Worm (Caenorhabditis elegans) whole organism, L4 larva: ENCODE measurements around the gene oac-48.

ENCODE experiments used
- D1046.2 ChIP-seq: fragments of 200-800 bp; sonication (Bioruptor generic); IDR thresholded peaks from 2 replicates; pipeline ENCODE4 v1.3.6; 2022; ENCODE audit warnings: missing genetic modification characterization, missing compliant biosample characterization
- F10B5.3 ChIP-seq: sonication (generic microtip); optimal IDR thresholded peaks from 2 replicates; lab custom pipeline; 2016; ENCODE audit warnings: mild to moderate bottlenecking, missing genetic modification characterization, missing compliant biosample characterization
- F44E2.7 ChIP-seq: fragments of 200-800 bp; sonication (Bioruptor generic); IDR thresholded peaks from 2 replicates; pipeline ENCODE4 v2.1.2; 2022; ENCODE audit warnings: missing genetic modification characterization, missing compliant biosample characterization
- T20F7.1 ChIP-seq: fragments of 200-800 bp; sonication (Bioruptor generic); optimal IDR thresholded peaks from 2 replicates; lab custom pipeline; 2018; ENCODE audit warnings: mild to moderate bottlenecking, missing genetic modification characterization, missing compliant biosample characterization
- T26A8.4 ChIP-seq: fragments of 200-800 bp; sonication (Bioruptor generic); IDR thresholded peaks from 2 replicates; pipeline ENCODE4 v1.3.6; 2022; ENCODE audit warnings: missing genetic modification characterization, missing compliant biosample characterization
- Y48G9A.11 ChIP-seq: fragments of 200-800 bp; sonication (Bioruptor generic); IDR thresholded peaks from 2 replicates; pipeline ENCODE4 v1.3.6; 2022; ENCODE audit warnings: missing genetic modification reagents, missing genetic modification characterization, missing compliant biosample characterization
- Y5F2A.4 ChIP-seq: fragments of 200-800 bp; sonication (Bioruptor generic); optimal IDR thresholded peaks from 2 replicates; lab custom pipeline; 2018; ENCODE audit warnings: mild to moderate bottlenecking, missing genetic modification characterization, missing compliant biosample characterization
- Y75B8A.6 ChIP-seq: fragments of 200-800 bp; sonication (Bioruptor generic); IDR thresholded peaks from 2 replicates; pipeline ENCODE4 v1.3.6; 2022; ENCODE audit warnings: missing genetic modification reagents, missing genetic modification characterization, missing compliant biosample characterization
- aha-1 ChIP-seq: fragments of 150-350 bp; peaks from one replicate; lab custom pipeline; 2014; ENCODE audit warnings: missing biosample characterization, missing genetic modification characterization
- aly-2 ChIP-seq: sonication (generic microtip); optimal IDR thresholded peaks from 2 replicates; lab custom pipeline; 2018; ENCODE audit warnings: missing biosample characterization, missing genetic modification characterization
- ama-1 ChIP-seq: fragments of 150-350 bp; optimal IDR thresholded peaks from 2 replicates; lab custom pipeline; 2014; ENCODE audit warnings: inconsistent platforms, mixed read lengths
- arid-1 ChIP-seq: fragments of 200-800 bp; sonication (Bioruptor generic); conservative IDR thresholded peaks from 2 replicates; pipeline ENCODE4 v1.3.6; 2022; ENCODE audit warnings: missing genetic modification reagents, missing genetic modification characterization, missing compliant biosample characterization
- ceh-20 ChIP-seq: fragments of 200-800 bp; sonication (Bioruptor generic); IDR thresholded peaks from 2 replicates; pipeline ENCODE4 v1.3.6; 2022; ENCODE audit warnings: missing genetic modification reagents, missing genetic modification characterization, missing compliant biosample characterization
- ceh-28 ChIP-seq: fragments of 150-350 bp; optimal IDR thresholded peaks from 2 replicates; lab custom pipeline; 2014; ENCODE audit warnings: missing biosample characterization, missing genetic modification reagents, missing genetic modification characterization
- ceh-32 ChIP-seq: sonication (generic microtip); optimal IDR thresholded peaks from 2 replicates; lab custom pipeline; 2016; ENCODE audit warnings: mild to moderate bottlenecking, missing genetic modification characterization, missing compliant biosample characterization; ENCODE audit not compliant: poor library complexity
- ctbp-1 ChIP-seq: fragments of 200-800 bp; sonication (Bioruptor generic); IDR thresholded peaks from 2 replicates; pipeline ENCODE4 v1.3.6; 2022; ENCODE audit warnings: missing genetic modification reagents, missing genetic modification characterization, missing compliant biosample characterization
- daf-12 ChIP-seq: fragments of 150-350 bp; optimal IDR thresholded peaks from 2 replicates; lab custom pipeline; 2014; ENCODE audit warnings: missing biosample characterization, missing genetic modification reagents, missing genetic modification characterization
- daf-16 ChIP-seq, 3 experiments: sonication (generic microtip); optimal IDR thresholded peaks; 2 replicates each; lab custom pipeline; 2016 to 2017; ENCODE audit warnings: missing genetic modification characterization in 3 of 3, missing genetic modification reagents in 3 of 3, mild to moderate bottlenecking in 2 of 3, missing compliant biosample characterization in 2 of 3, missing biosample characterization in 1 of 3, moderate library complexity in 1 of 3
- daf-8 ChIP-seq: fragments of 200-800 bp; sonication (Bioruptor generic); IDR thresholded peaks from 2 replicates; pipeline ENCODE4 v1.3.6; 2022; ENCODE audit warnings: missing genetic modification characterization, missing compliant biosample characterization
- dmd-6 ChIP-seq: fragments of 200-800 bp; sonication (Bioruptor generic); IDR thresholded peaks from 2 replicates; pipeline ENCODE4 v1.3.6; 2022; ENCODE audit warnings: missing genetic modification reagents, missing genetic modification characterization, missing compliant biosample characterization
- hlh-11 ChIP-seq: fragments of 200-800 bp; sonication (Bioruptor generic); optimal IDR thresholded peaks from 2 replicates; lab custom pipeline; 2018; ENCODE audit warnings: mild to moderate bottlenecking, missing genetic modification characterization, missing compliant biosample characterization
- jun-1 ChIP-seq: fragments of 150-350 bp; optimal IDR thresholded peaks from 2 replicates; lab custom pipeline; 2014; ENCODE audit warnings: missing biosample characterization, missing genetic modification reagents, missing genetic modification characterization
- lin-39 ChIP-seq: fragments of 150-350 bp; optimal IDR thresholded peaks from 2 replicates; lab custom pipeline; 2014; ENCODE audit warnings: missing biosample characterization, missing genetic modification reagents, missing genetic modification characterization
- lsy-2 ChIP-seq, 2 experiments: fragments of 150-350 bp in 1 of 2; sonication (generic microtip) in 1 of 2; optimal IDR thresholded peaks; 2 replicates each; lab custom pipeline; 2014 to 2017; ENCODE audit warnings: missing biosample characterization in 2 of 2, missing genetic modification characterization in 2 of 2
- madf-5 ChIP-seq, 2 experiments: fragments of 200-800 bp; sonication (Bioruptor generic); IDR thresholded peaks; 2 replicates each; pipeline ENCODE4 v1.3.6; 2022; ENCODE audit warnings: missing compliant biosample characterization in 2 of 2, missing genetic modification characterization in 2 of 2
- mep-1 ChIP-seq: fragments of 150-350 bp; sonication (generic microtip); optimal IDR thresholded peaks from 3 replicates; lab custom pipeline; 2014; ENCODE audit warnings: missing biosample characterization, missing genetic modification characterization
- mes-2 ChIP-seq: sonication (generic microtip); optimal IDR thresholded peaks from 2 replicates; lab custom pipeline; 2016; ENCODE audit warnings: missing genotype, mild to moderate bottlenecking, missing genetic modification characterization, missing compliant biosample characterization; ENCODE audit not compliant: poor library complexity, severe bottlenecking
- mxl-3 ChIP-seq: fragments of 200-800 bp; sonication (Bioruptor generic); optimal IDR thresholded peaks from 2 replicates; lab custom pipeline; 2018; ENCODE audit warnings: mild to moderate bottlenecking, missing genetic modification characterization, missing compliant biosample characterization
- nhr-10 ChIP-seq: fragments of 150-350 bp; optimal IDR thresholded peaks from 2 replicates; lab custom pipeline; 2014; ENCODE audit warnings: missing biosample characterization, missing genetic modification characterization
- nhr-11 ChIP-seq: fragments of 150-350 bp; optimal IDR thresholded peaks from 2 replicates; lab custom pipeline; 2014; ENCODE audit warnings: missing biosample characterization, missing genetic modification characterization
- nhr-48 ChIP-seq: sonication (generic microtip); optimal IDR thresholded peaks from 2 replicates; lab custom pipeline; 2016; ENCODE audit warnings: mild to moderate bottlenecking, missing genetic modification characterization, missing compliant biosample characterization
- nhr-6 ChIP-seq: fragments of 150-350 bp; optimal IDR thresholded peaks from 2 replicates; lab custom pipeline; 2014; ENCODE audit warnings: missing biosample characterization, missing genetic modification characterization
- php-3 ChIP-seq: fragments of 200-800 bp; sonication (Bioruptor generic); IDR thresholded peaks from 2 replicates; pipeline ENCODE4 v1.3.6; 2022; ENCODE audit warnings: missing genetic modification reagents, missing genetic modification characterization, missing compliant biosample characterization
- pqm-1 ChIP-seq: sonication (generic microtip); optimal IDR thresholded peaks from 2 replicates; lab custom pipeline; 2017; ENCODE audit warnings: missing biosample characterization, missing genetic modification characterization
- rbr-2 ChIP-seq: sonication (generic microtip); optimal IDR thresholded peaks from 2 replicates; lab custom pipeline; 2016; ENCODE audit warnings: missing genotype, missing genetic modification characterization, missing compliant biosample characterization
- spr-3 ChIP-seq: fragments of 200-800 bp; sonication (Bioruptor generic); optimal IDR thresholded peaks from 2 replicates; lab custom pipeline; 2018; ENCODE audit warnings: mild to moderate bottlenecking, missing genetic modification characterization, missing compliant biosample characterization
- tra-1 ChIP-seq: fragments of 200-800 bp; sonication (Bioruptor generic); IDR thresholded peaks from 2 replicates; pipeline ENCODE4 v1.3.6; 2022; ENCODE audit warnings: missing genetic modification reagents, missing genetic modification characterization, missing compliant biosample characterization
- unc-62 ChIP-seq, 3 experiments: fragments of 150-350 bp in 1 of 3; sonication (generic microtip); optimal IDR thresholded peaks in 2 of 3; peaks in 1 of 3; 1 replicate in 1 of 3; 2 replicates in 2 of 3; lab custom pipeline; 2014 to 2017; ENCODE audit warnings: missing biosample characterization in 3 of 3, missing genetic modification characterization in 3 of 3, missing genetic modification reagents in 3 of 3, missing genotype in 1 of 3
- vab-7 ChIP-seq: fragments of 200-800 bp; sonication (Bioruptor generic); IDR thresholded peaks from 2 replicates; pipeline ENCODE4 v1.3.6; 2022; ENCODE audit warnings: missing genetic modification reagents, missing genetic modification characterization, missing compliant biosample characterization
- zfp-2 ChIP-seq: sonication (generic microtip); optimal IDR thresholded peaks from 2 replicates; lab custom pipeline; 2016; ENCODE audit warnings: mild to moderate bottlenecking, missing genetic modification characterization, missing compliant biosample characterization
- zfp-3 ChIP-seq: fragments of 200-800 bp; sonication (Bioruptor generic); conservative IDR thresholded peaks from 2 replicates; pipeline ENCODE4 v1.3.6; 2022; ENCODE audit warnings: missing genetic modification reagents, missing genetic modification characterization, missing compliant biosample characterization
- zip-2 ChIP-seq: fragments of 150-350 bp; optimal IDR thresholded peaks from 2 replicates; lab custom pipeline; 2014; ENCODE audit warnings: missing biosample characterization, missing genetic modification characterization
- ztf-7 ChIP-seq: fragments of 150-350 bp; optimal IDR thresholded peaks from 2 replicates; lab custom pipeline; 2014; ENCODE audit warnings: missing biosample characterization, missing genetic modification characterization

The oac-48 gene

ce11 chrIV:13698603-13699002 is 25.0 kb downstream of the oac-48 start, which contains the start of gene T23G4.127:
Gene T23G4.127 (minus strand): TSS chrIV:13698703.
- TF ChIP-seq pqm-1 (tag; lab: Kevin White, UChicago) (no peak), daf-8 (GFP tag; lab: Robert Waterston, UW) (no peak), spr-3 (GFP tag; lab: Kevin White, UChicago) (no peak), nhr-48 (tag; lab: Kevin White, UChicago) (no peak), daf-12 (tag; lab: Kevin White, UChicago) (no peak)

ce11 chrIV:13699384-13699788 is 25.8 kb downstream of the oac-48 start:
- peak in 1 of 2 experiments; percentile 44 for TF ChIP-seq daf-16 (GFP tag; optimal IDR thresholded peaks at IDR 0.05; lab: Kevin White, UChicago)
- no peak for TF ChIP-seq daf-16 (tag; optimal IDR thresholded peaks at IDR 0.05; lab: Kevin White, UChicago)
- peak; percentile 18 for TF ChIP-seq hlh-11 (tag; lab: Kevin White, UChicago)
- TF ChIP-seq nhr-11 (tag; lab: Kevin White, UChicago) = peak; percentile 56
- TF ChIP-seq unc-62 (GFP tag; optimal IDR thresholded peaks at IDR 0.05 in 1 of 2; lab: Kevin White, UChicago) = peak in 1 of 2 experiments; percentile 97
- peak; percentile 1 for TF ChIP-seq unc-62 (tag; optimal IDR thresholded peaks at IDR 0.05; lab: Kevin White, UChicago)
- no peak for TF ChIP-seq mes-2 (tag; lab: Kevin White, UChicago)
- 0 out of 2 replicates have a peak, but pooled peaks have one; percentile 13 for TF ChIP-seq vab-7 (GFP tag; lab: Robert Waterston, UW)
- TF ChIP-seq ceh-20 (GFP tag; lab: Robert Waterston, UW) = peak; percentile 94
- peak; percentile 2 for TF ChIP-seq rbr-2
- TF ChIP-seq arid-1 (GFP tag; lab: Robert Waterston, UW) = no peak
- peak in 1 of 2 experiments; percentile 21 for TF ChIP-seq lsy-2 (tag; optimal IDR thresholded peaks at IDR 0.05; lab: Kevin White, UChicago)
- TF ChIP-seq F10B5.3 = no peak
- TF ChIP-seq mep-1 (tag; lab: Kevin White, UChicago) = peak; percentile 20
- peak; percentile 72 for TF ChIP-seq lin-39
- peak; percentile 48; the same call in 1 of the 2 replicates for TF ChIP-seq tra-1 (GFP tag; lab: Robert Waterston, UW)
- TF ChIP-seq, all 104 proteins: peak for 11

ce11 chrIV:13700847-13701246 is 27.2 kb downstream of the oac-48 start:
- peak; percentile 50 for TF ChIP-seq aha-1
- TF ChIP-seq mes-2 (tag; lab: Kevin White, UChicago) = no peak
- TF ChIP-seq ceh-32 = no peak
- TF ChIP-seq mep-1 (tag; lab: Kevin White, UChicago) = peak; percentile 16

ce11 chrIV:13701472-13701871 is 27.9 kb downstream of the oac-48 start:
- TF ChIP-seq Y48G9A.11 (GFP tag; lab: Robert Waterston, UW) (0 out of 2 replicates have a peak, but pooled peaks have one; percentile 55), lin-39 (no peak), jun-1 (tag; lab: Kevin White, UChicago) (no peak), D1046.2 (GFP tag; lab: Robert Waterston, UW) (no peak), T26A8.4 (GFP tag; lab: Robert Waterston, UW) (no peak), zfp-3 (0 out of 2 replicates have a peak, but pooled peaks have one; percentile 11), ama-1 (lab: Kevin White, UChicago) (no peak), aha-1 (peak; percentile 77), ctbp-1 (GFP tag; lab: Robert Waterston, UW) (no peak), daf-12 (tag; lab: Kevin White, UChicago) (no peak), nhr-6 (tag; lab: Kevin White, UChicago) (no peak), nhr-10 (tag; lab: Kevin White, UChicago) (no peak), madf-5 (GFP tag; IDR thresholded peaks at IDR 0.05; lab: Robert Waterston, UW) (peak; percentile 26 to 45; a peak in 1 of 4 replicates), pqm-1 (tag; lab: Kevin White, UChicago) (no peak), rbr-2 (no peak), vab-7 (GFP tag; lab: Robert Waterston, UW) (peak; percentile 63; the same call in 1 of the 2 replicates), mes-2 (tag; lab: Kevin White, UChicago) (peak; percentile 34), zip-2 (tag; lab: Kevin White, UChicago) (no peak), Y75B8A.6 (GFP tag; lab: Robert Waterston, UW) (no peak), ztf-7 (tag; lab: Kevin White, UChicago) (peak; percentile 54), F44E2.7 (0 out of 2 replicates have a peak, but pooled peaks have one; percentile 58), php-3 (GFP tag; lab: Robert Waterston, UW) (no peak), arid-1 (GFP tag; lab: Robert Waterston, UW) (no peak), mxl-3 (GFP tag; lab: Kevin White, UChicago) (peak; percentile 2), aly-2 (tag; lab: Kevin White, UChicago) (no peak), T20F7.1 (GFP tag; lab: Kevin White, UChicago) (no peak), dmd-6 (no peak), zfp-2 (tag; lab: Kevin White, UChicago) (no peak), ceh-28 (tag; lab: Kevin White, UChicago) (no peak), nhr-11 (tag; lab: Kevin White, UChicago) (no peak), Y5F2A.4 (GFP tag; lab: Kevin White, UChicago) (peak; percentile 42), daf-8 (GFP tag; lab: Robert Waterston, UW) (no peak)
